Fruit fly (Drosophila melanogaster) ovary, adult (tissue): ENCODE data around the gene CG12541.

Experiments
- CG17801 ChIP-seq: fragments of 200-800 bp; optimal IDR thresholded peaks from 2 replicates; lab custom pipeline; 2019; ENCODE audit warnings: missing biosample characterization, mild to moderate bottlenecking, missing genetic modification characterization, moderate library complexity; ENCODE audit not compliant: partially characterized antibody

CG12541 gene

dm6 chrX:6982705-6983384 is 83.0 kb downstream of the CG12541 start:
- TF ChIP-seq CG17801 (GFP tag; lab: Kevin White, UChicago) = no peak

- TF ChIP-seq CG17801 (GFP tag; lab: Kevin White, UChicago) = no peak
Measured at dm6 chrX:6982054-6982453, 83.8 kb downstream of the CG12541 start.

dm6 chrX:6981470-6981952 is 84.3 kb downstream of the CG12541 start:
- no peak for TF ChIP-seq CG17801 (GFP tag; lab: Kevin White, UChicago)

dm6 chrX:6976911-6977310 is 88.9 kb downstream of the CG12541 start:
- no peak for TF ChIP-seq CG17801 (GFP tag; lab: Kevin White, UChicago)

- TF ChIP-seq CG17801 (GFP tag; lab: Kevin White, UChicago) = no peak
Measured at dm6 chrX:6976364-6976763, 89.5 kb downstream of the CG12541 start.

- TF ChIP-seq CG17801 (GFP tag; lab: Kevin White, UChicago) = no peak
Measured at dm6 chrX:6974221-6974620, 91.6 kb downstream of the CG12541 start.

- TF ChIP-seq CG17801 (GFP tag; lab: Kevin White, UChicago) = peak; percentile 60
Measured at dm6 chrX:6973340-6973739, 92.5 kb downstream of the CG12541 start, which contains the start of gene CG3040. TSS of gene CG3040 (minus strand) at chrX:6973393.
